Worm (Caenorhabditis elegans): ENCODE measurements around the gene F37B12.1.

The F37B12.1 gene

ce11 chrII:9060332-9060840, 31.3 kb upstream of the F37B12.1 start (continued):
- TF ChIP-seq ama-1 (optimal IDR thresholded peaks at IDR 0.05) (no peak), egl-27 (tag; optimal IDR thresholded peaks at IDR 0.05) (no peak), nhr-25 (tag; optimal IDR thresholded peaks at IDR 0.05; ENCODE audit: borderline replicate concordance, insufficient read depth) (peak; percentile 94), zfp-2 (tag; optimal IDR thresholded peaks at IDR 0.05) (peak; percentile 56), nhr-11 (tag; optimal IDR thresholded peaks at IDR 0.05) (peak; percentile 95), Y75B8A.6 (GFP tag; IDR thresholded peaks at IDR 0.05) (no peak), fkh-10 (GFP tag; optimal IDR thresholded peaks at IDR 0.05) (peak; percentile 73), nhr-28 (tag; optimal IDR thresholded peaks at IDR 0.05) (peak; percentile 89), tag-97 (GFP tag; IDR thresholded peaks at IDR 0.05) (no peak), unc-39 (tag; optimal IDR thresholded peaks at IDR 0.05) (no peak), Y5F2A.4 (GFP tag; optimal IDR thresholded peaks at IDR 0.05) (no peak), T20F7.1 (GFP tag; optimal IDR thresholded peaks at IDR 0.05) (peak; percentile 84), F26F4.8 (GFP tag; conservative IDR thresholded peaks at IDR 0.05) (no peak), ceh-44 (GFP tag; IDR thresholded peaks at IDR 0.05) (peak; percentile 43; the same call in 1 of the 2 replicates), cey-2 (tag; optimal IDR thresholded peaks at IDR 0.05; ENCODE audit: borderline replicate concordance, insufficient read depth) (no peak), egl-43 (GFP tag; IDR thresholded peaks at IDR 0.05) (peak; percentile 85), nhr-10 (tag; optimal IDR thresholded peaks at IDR 0.05) (peak; percentile 23), fos-1 (tag; optimal IDR thresholded peaks at IDR 0.05) (no peak), ctbp-1 (GFP tag; IDR thresholded peaks at IDR 0.05) (peak; percentile 83), nhr-102 (tag; optimal IDR thresholded peaks at IDR 0.05) (peak; percentile 51), lin-39 (tag; optimal IDR thresholded peaks at IDR 0.05) (no peak), hif-1 (tag; optimal IDR thresholded peaks at IDR 0.05) (peak in 1 of 2 experiments; percentile 91), hlh-30 (tag; optimal IDR thresholded peaks at IDR 0.05; ENCODE audit: insufficient read depth) (peak; percentile 85), zip-11 (GFP tag; IDR thresholded peaks at IDR 0.05) (no peak), spr-1 (tag; optimal IDR thresholded peaks at IDR 0.05) (peak; percentile 79), F49E8.2 (tag; optimal IDR thresholded peaks at IDR 0.05; ENCODE audit: borderline replicate concordance) (no peak), nhr-77 (tag; optimal IDR thresholded peaks at IDR 0.05) (peak; percentile 96), daf-8 (GFP tag; IDR thresholded peaks at IDR 0.05) (no peak), arid-1 (GFP tag; conservative IDR thresholded peaks at IDR 0.05) (peak; percentile 76), madf-5 (GFP tag; IDR thresholded peaks at IDR 0.05) (no peak), vab-7 (GFP tag; IDR thresholded peaks at IDR 0.05) (no peak; the same call in 1 of the 2 replicates), R02D3.7 (tag; optimal IDR thresholded peaks at IDR 0.05) (no peak), tra-1 (GFP tag; IDR thresholded peaks at IDR 0.05) (peak; percentile 70), mxl-2 (GFP tag; conservative IDR thresholded peaks at IDR 0.05) (no peak), nhr-237 (tag; optimal IDR thresholded peaks at IDR 0.05) (no peak), mxl-3 (GFP tag; optimal IDR thresholded peaks at IDR 0.05) (peak; percentile 95), ZK546.5 (tag; optimal IDR thresholded peaks at IDR 0.05) (peak in 1 of 2 experiments; percentile 47), ceh-32 (tag; optimal IDR thresholded peaks at IDR 0.05; ENCODE audit: poor library complexity) (no peak), mep-1 (tag; optimal IDR thresholded peaks at IDR 0.05) (peak; percentile 97), jun-1 (tag; optimal IDR thresholded peaks at IDR 0.05) (peak; percentile 74), Y48G9A.11 (GFP tag; IDR thresholded peaks at IDR 0.05) (no peak), dve-1 (tag; optimal IDR thresholded peaks at IDR 0.05; ENCODE audit: insufficient read depth) (peak; percentile 98), aly-2 (tag; optimal IDR thresholded peaks at IDR 0.05) (no peak), dpl-1 (GFP tag; optimal IDR thresholded peaks at IDR 0.05) (peak; percentile 67), ZK337.2 (GFP tag; IDR thresholded peaks at IDR 0.05) (no peak), hmg-1.1 (GFP tag; IDR thresholded peaks at IDR 0.05) (peak; percentile 95), ceh-62 (tag; optimal IDR thresholded peaks at IDR 0.05) (no peak), unc-62 (GFP tag; optimal IDR thresholded peaks at IDR 0.05 in 1 of 2) (peak in 1 of 2 experiments; percentile 99), unc-62 (tag; optimal IDR thresholded peaks at IDR 0.05) (no peak), snpc-1.2 (GFP tag; IDR thresholded peaks at IDR 0.05) (0 out of 2 replicates have a peak, but pooled peaks have one; percentile 49), hlh-11 (tag; optimal IDR thresholded peaks at IDR 0.05) (peak; percentile 98)
